Worm (Caenorhabditis elegans): ENCODE data around the gene Y43F8B.14.

DNA sequence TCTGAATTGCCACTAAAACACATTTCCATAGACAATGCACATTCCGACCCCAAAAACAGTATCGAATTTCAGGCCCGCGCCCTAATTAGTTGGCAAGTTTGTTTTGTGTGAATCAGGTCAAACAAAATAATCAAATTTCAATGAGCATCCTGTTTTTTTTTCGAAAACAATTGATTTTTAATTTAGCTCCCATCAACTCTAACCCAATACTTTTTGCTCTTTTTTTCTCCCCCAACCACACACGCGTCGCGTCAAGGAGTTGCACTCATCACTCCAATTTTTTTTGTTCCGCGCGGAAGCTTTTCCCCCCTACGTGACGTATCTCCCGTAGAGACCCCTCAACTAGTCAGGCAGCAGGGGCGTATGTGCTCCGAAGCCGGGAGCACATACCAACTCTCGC, 45.6 kb upstream of the Y43F8B.14 start:
- TF ChIP-seq ztf-29 (GFP tag; IDR thresholded peaks at IDR 0.05) (no peak), tab-1 (GFP tag; IDR thresholded peaks at IDR 0.05) (no peak)

Measured in whole organism, midembryonic.